Fruit fly (Drosophila melanogaster) whole organism, embryonic: Measurements from ENCODE around the gene NijB.

Experiments used
- Aef1 ChIP-seq: fragments of 200-800 bp; sonication (Bioruptor generic); IDR thresholded peaks from 3 replicates; pipeline ENCODE4 v1.3.6; 2022; ENCODE audit warnings: missing biosample characterization, missing genetic modification characterization
- Awh ChIP-seq: fragments of 200-800 bp; sonication (Bioruptor generic); IDR thresholded peaks from 2 replicates; pipeline ENCODE4, ENCODE4 v1.3.6; 2022; ENCODE audit warnings: missing biosample characterization, missing genetic modification characterization
- B-H2 ChIP-seq: fragments of 200-800 bp; sonication (Bioruptor generic); optimal IDR thresholded peaks from 2 replicates; lab custom pipeline; 2018; ENCODE audit warnings: missing biosample characterization, mild to moderate bottlenecking, missing genetic modification characterization
- C15 ChIP-seq: fragments of 200-800 bp; sonication (Bioruptor generic); IDR thresholded peaks from 3 replicates; pipeline ENCODE4 v1.3.6; 2022; ENCODE audit warnings: missing biosample characterization, missing genetic modification characterization
- CG10209 ChIP-seq: fragments of 200-800 bp; sonication (Bioruptor generic); optimal IDR thresholded peaks from 3 replicates; lab custom pipeline; 2017; ENCODE audit warnings: missing biosample characterization, mild to moderate bottlenecking, missing genetic modification characterization, missing genetic modification reagents
- CG10274 ChIP-seq: fragments of 200-800 bp; sonication (Bioruptor generic); optimal IDR thresholded peaks from 3 replicates; lab custom pipeline; 2017; ENCODE audit warnings: missing biosample characterization, mild to moderate bottlenecking, missing genetic modification characterization
- CG10543 ChIP-seq: fragments of 200-800 bp; sonication (Bioruptor generic); optimal IDR thresholded peaks from 3 replicates; lab custom pipeline; 2017; ENCODE audit warnings: missing biosample characterization, mild to moderate bottlenecking, missing genetic modification characterization, moderate library complexity
- CG11085 ChIP-seq: fragments of 200-800 bp; sonication (Bioruptor generic); IDR thresholded peaks from 2 replicates; pipeline ENCODE4 v1.3.6; 2022; ENCODE audit warnings: missing biosample characterization, missing genetic modification characterization
- CG15073 ChIP-seq: fragments of 200-800 bp; sonication (Bioruptor generic); optimal IDR thresholded peaks from 2 replicates; lab custom pipeline; 2016; ENCODE audit warnings: missing biosample characterization, missing genetic modification characterization
- CG1602 ChIP-seq: fragments of 200-800 bp; sonication (Bioruptor generic); optimal IDR thresholded peaks from 3 replicates; lab custom pipeline; 2016; ENCODE audit warnings: missing biosample characterization, missing genetic modification characterization
- CG1603 ChIP-seq: fragments of 200-800 bp; sonication (Bioruptor generic); optimal IDR thresholded peaks from 2 replicates; lab custom pipeline; 2019; ENCODE audit warnings: missing biosample characterization, mild to moderate bottlenecking, missing genetic modification characterization, moderate library complexity
- CG17802 ChIP-seq: fragments of 200-800 bp; sonication (Bioruptor generic); optimal IDR thresholded peaks from 2 replicates; lab custom pipeline; 2018; ENCODE audit warnings: missing biosample characterization, mild to moderate bottlenecking, missing genetic modification characterization, moderate library complexity
- CG18764 ChIP-seq: fragments of 200-800 bp; sonication (Bioruptor generic); optimal IDR thresholded peaks from 3 replicates; lab custom pipeline; 2016; ENCODE audit warnings: missing biosample characterization, missing genetic modification characterization
- CG2678 ChIP-seq: fragments of 200-800 bp; sonication (Bioruptor generic); optimal IDR thresholded peaks from 3 replicates; lab custom pipeline; 2019; ENCODE audit warnings: missing biosample characterization, mild to moderate bottlenecking, missing genetic modification characterization, moderate library complexity
- CG5245 ChIP-seq: fragments of 200-800 bp; sonication (Bioruptor generic); optimal IDR thresholded peaks from 3 replicates; lab custom pipeline; 2016; ENCODE audit warnings: missing biosample characterization, missing genetic modification characterization
- CG7786 ChIP-seq: fragments of 200-800 bp; sonication (Bioruptor generic); optimal IDR thresholded peaks from 2 replicates; lab custom pipeline; 2016; ENCODE audit warnings: missing biosample characterization, missing genetic modification characterization
- CG8281 ChIP-seq: fragments of 200-800 bp; sonication (Bioruptor generic); optimal IDR thresholded peaks from 2 replicates; lab custom pipeline; 2018; ENCODE audit warnings: missing biosample characterization, mild to moderate bottlenecking, missing genetic modification characterization, moderate library complexity
- CG8924 ChIP-seq: fragments of 200-800 bp; optimal IDR thresholded peaks from 3 replicates; lab custom pipeline; 2019; ENCODE audit warnings: missing biosample characterization, mild to moderate bottlenecking, missing genetic modification characterization, moderate library complexity
- CG9817 ChIP-seq: fragments of 200-800 bp; sonication (Bioruptor generic); optimal IDR thresholded peaks from 2 replicates; lab custom pipeline; 2018; ENCODE audit warnings: missing biosample characterization, mild to moderate bottlenecking, missing genetic modification characterization, moderate library complexity
- Deaf1 ChIP-seq: fragments of 200-800 bp; optimal IDR thresholded peaks from 3 replicates; lab custom pipeline; 2019; ENCODE audit warnings: missing biosample characterization, mild to moderate bottlenecking, missing genetic modification characterization, moderate library complexity
- HHEX ChIP-seq: fragments of 200-800 bp; sonication (Bioruptor generic); optimal IDR thresholded peaks from 3 replicates; lab custom pipeline; 2017; ENCODE audit warnings: missing biosample characterization, mild to moderate bottlenecking, missing genetic modification characterization, missing genetic modification reagents
- Hmx ChIP-seq: fragments of 200-800 bp; sonication (Bioruptor generic); optimal IDR thresholded peaks from 2 replicates; lab custom pipeline; 2016; ENCODE audit warnings: missing biosample characterization, missing genetic modification characterization
- Hr78 ChIP-seq, 2 experiments: fragments of 200-800 bp in 1 of 2; fragments of >200 bp in 1 of 2; sonication (Bioruptor generic) in 1 of 2; optimal IDR thresholded peaks; 2 replicates each; lab custom pipeline; 2017 to 2019; ENCODE audit warnings: missing biosample characterization in 2 of 2, missing genetic modification characterization in 2 of 2, mild to moderate bottlenecking in 1 of 2, moderate library complexity in 1 of 2
- Lhr ChIP-seq: fragments of 200-800 bp; sonication (Bioruptor generic); optimal IDR thresholded peaks from 3 replicates; lab custom pipeline; 2017; ENCODE audit warnings: mild to moderate bottlenecking, missing biosample characterization, missing genetic modification reagents, missing genetic modification characterization
- Lim3 ChIP-seq: fragments of 200-800 bp; sonication (Bioruptor generic); IDR thresholded peaks from 2 replicates; pipeline ENCODE4 v1.3.6; 2022; ENCODE audit warnings: missing biosample characterization, missing genetic modification characterization
- Mrtf ChIP-seq: fragments of 200-800 bp; sonication (Bioruptor generic); IDR thresholded peaks from 3 replicates; pipeline ENCODE4 v1.3.6; 2022; ENCODE audit warnings: missing biosample characterization, missing genetic modification characterization
- PHDP ChIP-seq: fragments of 200-800 bp; sonication (Bioruptor generic); optimal IDR thresholded peaks from 3 replicates; lab custom pipeline; 2018; ENCODE audit warnings: missing biosample characterization, mild to moderate bottlenecking, missing genetic modification characterization, moderate library complexity
- Sry-δ ChIP-seq: fragments of 200-800 bp; sonication (Bioruptor generic); optimal IDR thresholded peaks from 2 replicates; lab custom pipeline; 2016; ENCODE audit warnings: missing biosample characterization, missing genetic modification characterization
- Ssrp ChIP-seq: fragments of 200-800 bp; sonication (Bioruptor generic); optimal IDR thresholded peaks from 2 replicates; lab custom pipeline; 2018; ENCODE audit warnings: missing biosample characterization, mild to moderate bottlenecking, missing genetic modification characterization, moderate library complexity
- Tbp ChIP-seq: fragments of >200 bp; optimal IDR thresholded peaks from 2 replicates; lab custom pipeline; 2018; ENCODE audit warnings: missing biosample characterization, missing genetic modification characterization
- Usf ChIP-seq: fragments of 200-800 bp; sonication (Bioruptor generic); optimal IDR thresholded peaks from 2 replicates; lab custom pipeline; 2017; ENCODE audit warnings: missing genotype, missing biosample characterization, missing genetic modification characterization
- ab ChIP-seq: fragments of 200-800 bp; sonication (Bioruptor generic); optimal IDR thresholded peaks from 2 replicates; lab custom pipeline; 2016; ENCODE audit warnings: missing biosample characterization, missing genetic modification characterization
- ara ChIP-seq: fragments of 200-800 bp; sonication (Bioruptor generic); IDR thresholded peaks from 2 replicates; pipeline ENCODE4 v1.3.6; 2022; ENCODE audit warnings: missing biosample characterization, missing genetic modification characterization
- dysf ChIP-seq: fragments of 200-800 bp; sonication (Bioruptor generic); IDR thresholded peaks from 3 replicates; pipeline ENCODE4 v1.3.6; 2022; ENCODE audit warnings: missing biosample characterization, missing genetic modification characterization
- ewg ChIP-seq: fragments of 200-800 bp; sonication (Bioruptor generic); optimal IDR thresholded peaks from 3 replicates; lab custom pipeline; 2017; ENCODE audit warnings: mild to moderate bottlenecking, missing biosample characterization, missing genetic modification reagents, missing genetic modification characterization
- grn ChIP-seq: fragments of 200-800 bp; sonication (Bioruptor generic); optimal IDR thresholded peaks from 3 replicates; lab custom pipeline; 2017; ENCODE audit warnings: missing biosample characterization, missing genetic modification characterization
- gro ChIP-seq: fragments of 200-800 bp; sonication (Bioruptor generic); optimal IDR thresholded peaks from 2 replicates; lab custom pipeline; 2016; ENCODE audit warnings: missing biosample characterization, missing genetic modification characterization
- hbn ChIP-seq: fragments of 200-800 bp; sonication (Bioruptor generic); IDR thresholded peaks from 2 replicates; pipeline ENCODE4 v1.3.6; 2022; ENCODE audit warnings: missing biosample characterization, missing genetic modification characterization; ENCODE audit not compliant: partially characterized antibody
- kah ChIP-seq: fragments of 200-800 bp; sonication (Bioruptor generic); optimal IDR thresholded peaks from 2 replicates; lab custom pipeline; 2018; ENCODE audit warnings: missing biosample characterization, mild to moderate bottlenecking, missing genetic modification characterization
- nerfin-1 ChIP-seq: fragments of 200-800 bp; sonication (Bioruptor generic); optimal IDR thresholded peaks from 3 replicates; lab custom pipeline; 2019; ENCODE audit warnings: missing biosample characterization, mild to moderate bottlenecking, missing genetic modification characterization, moderate library complexity
- nom ChIP-seq: fragments of 200-800 bp; sonication (Bioruptor generic); optimal IDR thresholded peaks from 2 replicates; lab custom pipeline; 2017; ENCODE audit warnings: missing biosample characterization, missing genetic modification characterization, mild to moderate bottlenecking, moderate library complexity, missing genetic modification reagents
- onecut ChIP-seq: fragments of 200-800 bp; sonication (Bioruptor generic); IDR thresholded peaks from 2 replicates; pipeline ENCODE4 v1.3.6; 2022; ENCODE audit warnings: missing biosample characterization, missing genetic modification characterization
- psq ChIP-seq: fragments of 200-800 bp; sonication (Bioruptor generic); optimal IDR thresholded peaks from 2 replicates; lab custom pipeline; 2017; ENCODE audit warnings: missing biosample characterization, missing genetic modification characterization
- pzg ChIP-seq: fragments of 200-800 bp; sonication (Bioruptor generic); optimal IDR thresholded peaks from 3 replicates; lab custom pipeline; 2018; ENCODE audit warnings: missing biosample characterization, mild to moderate bottlenecking, missing genetic modification characterization, moderate library complexity
- ttk ChIP-seq: fragments of 200-800 bp; sonication (Bioruptor generic); IDR thresholded peaks from 2 replicates; pipeline ENCODE4 v2.1.2; 2022; ENCODE audit warnings: missing biosample characterization, missing genetic modification characterization
- unc-4 ChIP-seq: fragments of 200-800 bp; sonication (Bioruptor generic); IDR thresholded peaks from 2 replicates; pipeline ENCODE4 v1.3.6; 2022; ENCODE audit warnings: missing biosample characterization, missing genetic modification characterization; ENCODE audit not compliant: partially characterized antibody
- vfl ChIP-seq: fragments of 200-800 bp; sonication (Bioruptor generic); optimal IDR thresholded peaks from 2 replicates; lab custom pipeline; 2016; ENCODE audit warnings: missing biosample characterization, missing genetic modification characterization

NijB gene

dm6 chr3L:18867521-18867920 is 24.7 kb upstream of the NijB start, which contains the start of gene Dysb (continued):
- peak; percentile 78 for TF ChIP-seq Aef1 (GFP tag; lab: Robert Waterston, UW)
- TF ChIP-seq CG1602 (GFP tag; lab: Kevin White, UChicago), result peak; percentile 78
- TF ChIP-seq CG5245 (GFP tag; lab: Kevin White, UChicago), result peak; percentile 78
- TF ChIP-seq B-H2 (GFP tag; lab: Kevin White, UChicago), result peak; percentile 76
- peak; percentile 50 for TF ChIP-seq CG7786 (GFP tag; lab: Kevin White, UChicago)

dm6 chr3L:18869035-18869826 is 23.0 kb upstream of the NijB start, which contains the start of gene Grx1:
Gene Grx1, plus strand, starts transcription at chr3L:18869230.
- no peak for TF ChIP-seq Mrtf (GFP tag; lab: Robert Waterston, UW)
- no peak for TF ChIP-seq Tbp (GFP tag; lab: Kevin White, UChicago)
- TF ChIP-seq CG8281 (tag; lab: Kevin White, UChicago), result no peak
- peak; percentile 5 for TF ChIP-seq kah (GFP tag; lab: Kevin White, UChicago)
- TF ChIP-seq CG10274, result no peak
- peak; percentile 98 for TF ChIP-seq grn (GFP tag; lab: Kevin White, UChicago)
- TF ChIP-seq nerfin-1 (tag; lab: Kevin White, UChicago), result no peak
- TF ChIP-seq Sry-δ, result peak; percentile 4
- peak; percentile 57 for TF ChIP-seq CG1603
- peak; percentile 66 for TF ChIP-seq CG10543 (GFP tag; lab: Kevin White, UChicago)
- TF ChIP-seq ab (GFP tag; lab: Kevin White, UChicago), result no peak
- no peak for TF ChIP-seq ewg
- peak; percentile 48 for TF ChIP-seq CG9817 (tag; lab: Kevin White, UChicago)
- TF ChIP-seq HHEX (GFP tag; lab: Kevin White, UChicago), result peak; percentile 36
- no peak for TF ChIP-seq Usf
- TF ChIP-seq gro, result no peak
- TF ChIP-seq Lim3 (GFP tag; lab: Robert Waterston, UW), result no peak
- peak; percentile 55 for TF ChIP-seq CG18764 (GFP tag; lab: Kevin White, UChicago)
- peak; percentile 76 for TF ChIP-seq PHDP (tag; lab: Kevin White, UChicago)
- TF ChIP-seq Lhr (GFP tag; lab: Kevin White, UChicago), result peak; percentile 15
- peak; percentile 40 for TF ChIP-seq Ssrp
- peak; percentile 63 for TF ChIP-seq CG8924 (tag; lab: Kevin White, UChicago)
- TF ChIP-seq psq, result no peak
- TF ChIP-seq C15, result no peak
- no peak for TF ChIP-seq onecut (GFP tag; lab: Robert Waterston, UW)
- peak; percentile 11 for TF ChIP-seq nom
- no peak for TF ChIP-seq Hr78 (GFP tag; optimal IDR thresholded peaks at IDR 0.05; lab: Kevin White, UChicago)
- peak; percentile 41 for TF ChIP-seq CG10209
- 0 out of 2 replicates have a peak, but pooled peaks have one; percentile 14 for TF ChIP-seq hbn (GFP tag; lab: Robert Waterston, UW)
- peak; percentile 81 for TF ChIP-seq CG17802
- TF ChIP-seq CG11085 (GFP tag; lab: Robert Waterston, UW), result no peak
- TF ChIP-seq ara (GFP tag; lab: Robert Waterston, UW), result no peak
- TF ChIP-seq pzg (GFP tag; lab: Kevin White, UChicago), result peak; percentile 42
- TF ChIP-seq ttk (GFP tag; lab: Robert Waterston, UW), result no peak
- no peak for TF ChIP-seq vfl (GFP tag; lab: Kevin White, UChicago)
- TF ChIP-seq unc-4 (GFP tag; lab: Robert Waterston, UW), result no peak
- peak; percentile 21 for TF ChIP-seq Deaf1 (tag; lab: Kevin White, UChicago)
- peak; percentile 33 for TF ChIP-seq Hmx (GFP tag; lab: Kevin White, UChicago)
- no peak for TF ChIP-seq CG15073
- TF ChIP-seq dysf (GFP tag; lab: Robert Waterston, UW), result no peak
- peak; percentile 22; the same call in 1 of the 2 replicates for TF ChIP-seq Awh (GFP tag; lab: Robert Waterston, UW)
- peak; percentile 63 for TF ChIP-seq CG2678 (tag; lab: Kevin White, UChicago)
